Fruit fly (Drosophila melanogaster) whole organism, embryonic: ENCODE data around the gene Pka-C1.

Experiments
- Atf-2 ChIP-seq: fragments of 200-800 bp; sonication (Bioruptor generic); optimal IDR thresholded peaks from 2 replicates; lab custom pipeline; 2016; ENCODE audit warnings: missing biosample characterization, missing genetic modification characterization
- B-H1 ChIP-seq: fragments of 200-800 bp; sonication (Bioruptor generic); IDR thresholded peaks from 3 replicates; pipeline ENCODE4 v1.3.6; 2022; ENCODE audit warnings: missing biosample characterization, missing genetic modification characterization
- Bdp1 ChIP-seq: fragments of 200-800 bp; sonication (Bioruptor generic); optimal IDR thresholded peaks from 3 replicates; lab custom pipeline; 2016; ENCODE audit warnings: missing biosample characterization, missing genetic modification characterization
- CG11247 ChIP-seq: fragments of 200-800 bp; sonication (Bioruptor generic); IDR thresholded peaks from 2 replicates; pipeline ENCODE4 v1.3.6; 2022; ENCODE audit warnings: missing biosample characterization, missing genetic modification characterization
- CG11456 ChIP-seq: fragments of 200-800 bp; sonication (Bioruptor generic); IDR thresholded peaks from 3 replicates; pipeline ENCODE4 v1.3.6; 2022; ENCODE audit warnings: missing biosample characterization, missing genetic modification characterization
- CG11723 ChIP-seq: fragments of 200-800 bp; sonication (Bioruptor generic); optimal IDR thresholded peaks from 2 replicates; lab custom pipeline; 2017; ENCODE audit warnings: missing biosample characterization, mild to moderate bottlenecking, missing genetic modification characterization
- CG14050 ChIP-seq: fragments of 200-800 bp; sonication (Bioruptor generic); IDR thresholded peaks from 3 replicates; pipeline ENCODE4 v1.3.6; 2022; ENCODE audit warnings: missing biosample characterization, missing genetic modification characterization
- CG14710 ChIP-seq: fragments of 200-800 bp; sonication (Bioruptor generic); optimal IDR thresholded peaks from 3 replicates; lab custom pipeline; 2019; ENCODE audit warnings: missing biosample characterization, mild to moderate bottlenecking, missing genetic modification characterization, moderate library complexity
- CG15601 ChIP-seq: fragments of 200-800 bp; sonication (Bioruptor generic); optimal IDR thresholded peaks from 3 replicates; lab custom pipeline; 2019; ENCODE audit warnings: missing biosample characterization, mild to moderate bottlenecking, missing genetic modification characterization, moderate library complexity
- CG1603 ChIP-seq: fragments of 200-800 bp; sonication (Bioruptor generic); optimal IDR thresholded peaks from 2 replicates; lab custom pipeline; 2019; ENCODE audit warnings: missing biosample characterization, mild to moderate bottlenecking, missing genetic modification characterization, moderate library complexity
- CG16813 ChIP-seq: fragments of 200-800 bp; sonication (Bioruptor generic); IDR thresholded peaks from 3 replicates; pipeline ENCODE4 v1.3.6; 2022; ENCODE audit warnings: missing biosample characterization, missing genetic modification characterization; ENCODE audit not compliant: partially characterized antibody
- CG2116 ChIP-seq: fragments of 200-800 bp; sonication (Bioruptor generic); optimal IDR thresholded peaks from 3 replicates; lab custom pipeline; 2018; ENCODE audit warnings: missing biosample characterization, mild to moderate bottlenecking, missing genetic modification characterization
- CG2120 ChIP-seq: fragments of 200-800 bp; sonication (Bioruptor generic); optimal IDR thresholded peaks from 3 replicates; lab custom pipeline; 2016; ENCODE audit warnings: missing biosample characterization, missing genetic modification characterization
- CG7556 ChIP-seq: fragments of 200-800 bp; sonication (Bioruptor generic); optimal IDR thresholded peaks from 2 replicates; lab custom pipeline; 2017; ENCODE audit warnings: missing biosample characterization, mild to moderate bottlenecking, missing genetic modification characterization
- CG7839 ChIP-seq: fragments of 200-800 bp; sonication (Bioruptor generic); optimal IDR thresholded peaks from 3 replicates; lab custom pipeline; 2018; ENCODE audit warnings: missing biosample characterization, mild to moderate bottlenecking, missing genetic modification characterization, moderate library complexity
- CG8388 ChIP-seq: fragments of 200-800 bp; sonication (Bioruptor generic); optimal IDR thresholded peaks from 2 replicates; lab custom pipeline; 2019; ENCODE audit warnings: missing biosample characterization, mild to moderate bottlenecking, missing genetic modification characterization, moderate library complexity
- CTCF ChIP-seq: fragments of 200-800 bp; sonication (Bioruptor generic); optimal IDR thresholded peaks from 2 replicates; lab custom pipeline; 2017; ENCODE audit warnings: missing biosample characterization, mild to moderate bottlenecking, missing genetic modification characterization, moderate library complexity
- Camta ChIP-seq: fragments of 200-800 bp; sonication (Bioruptor generic); optimal IDR thresholded peaks from 2 replicates; lab custom pipeline; 2016; ENCODE audit warnings: missing biosample characterization, missing genetic modification characterization
- Dfd ChIP-seq, 2 experiments: fragments of >200 bp; optimal IDR thresholded peaks; 2 replicates each; lab custom pipeline; 2017; ENCODE audit warnings: missing biosample characterization in 2 of 2, missing genetic modification characterization in 2 of 2
- Hand ChIP-seq: fragments of 200-800 bp; sonication (Bioruptor generic); optimal IDR thresholded peaks from 2 replicates; lab custom pipeline; 2017; ENCODE audit warnings: mild to moderate bottlenecking, missing biosample characterization, missing genetic modification reagents, missing genetic modification characterization
- Hr3 ChIP-seq: fragments of 200-800 bp; sonication (Bioruptor generic); optimal IDR thresholded peaks from 3 replicates; lab custom pipeline; 2016; ENCODE audit warnings: missing biosample characterization, missing genetic modification characterization
- Hr51 ChIP-seq, 2 experiments: fragments of 200-800 bp; sonication (Bioruptor generic); optimal IDR thresholded peaks; 2 replicates in 1 of 2; 3 replicates in 1 of 2; lab custom pipeline; 2016 to 2018; ENCODE audit warnings: missing biosample characterization in 2 of 2, missing genetic modification characterization in 2 of 2, mild to moderate bottlenecking in 1 of 2, moderate library complexity in 1 of 2
- Jarid2 ChIP-seq: fragments of 200-800 bp; sonication (Bioruptor generic); optimal IDR thresholded peaks from 3 replicates; lab custom pipeline; 2017; ENCODE audit warnings: mild to moderate bottlenecking, missing biosample characterization, missing genetic modification reagents, missing genetic modification characterization
- Lhr ChIP-seq: fragments of 200-800 bp; sonication (Bioruptor generic); optimal IDR thresholded peaks from 3 replicates; lab custom pipeline; 2017; ENCODE audit warnings: mild to moderate bottlenecking, missing biosample characterization, missing genetic modification reagents, missing genetic modification characterization
- Max ChIP-seq: fragments of 200-800 bp; sonication (Bioruptor generic); optimal IDR thresholded peaks from 2 replicates; lab custom pipeline; 2016; ENCODE audit warnings: missing biosample characterization, mild to moderate bottlenecking, missing genetic modification characterization
- Med ChIP-seq: fragments of 200-800 bp; sonication (Bioruptor generic); peaks from one replicate; lab custom pipeline; 2016; ENCODE audit warnings: missing biosample characterization, missing genetic modification characterization, mild to moderate bottlenecking, inconsistent platforms, moderate library complexity
- Myb ChIP-seq: fragments of 200-800 bp; sonication (Bioruptor generic); optimal IDR thresholded peaks from 2 replicates; lab custom pipeline; 2016; ENCODE audit warnings: missing biosample characterization, missing genetic modification characterization
- Rfx ChIP-seq: fragments of 200-800 bp; sonication (Bioruptor generic); IDR thresholded peaks from 2 replicates; pipeline ENCODE4 v1.3.6; 2022; ENCODE audit warnings: missing biosample characterization, missing genetic modification characterization
- Six4 ChIP-seq: fragments of 200-800 bp; sonication (Bioruptor generic); optimal IDR thresholded peaks from 2 replicates; lab custom pipeline; 2016; ENCODE audit warnings: missing biosample characterization, missing genetic modification characterization
- Ssrp ChIP-seq: fragments of 200-800 bp; sonication (Bioruptor generic); optimal IDR thresholded peaks from 2 replicates; lab custom pipeline; 2018; ENCODE audit warnings: missing biosample characterization, mild to moderate bottlenecking, missing genetic modification characterization, moderate library complexity
- amos ChIP-seq: fragments of 200-800 bp; sonication (Bioruptor generic); IDR thresholded peaks from 2 replicates; pipeline ENCODE4 v1.3.6; 2022; ENCODE audit warnings: missing biosample characterization, missing genetic modification characterization; ENCODE audit not compliant: partially characterized antibody
- az2 ChIP-seq: fragments of 200-800 bp; sonication (Bioruptor generic); optimal IDR thresholded peaks from 3 replicates; lab custom pipeline; 2016; ENCODE audit warnings: missing biosample characterization, missing genetic modification characterization
- bab2 ChIP-seq: fragments of 200-800 bp; sonication (Bioruptor generic); optimal IDR thresholded peaks from 2 replicates; lab custom pipeline; 2016; ENCODE audit warnings: missing biosample characterization, missing genetic modification characterization
- bowl ChIP-seq: fragments of 200-800 bp; sonication (Bioruptor generic); IDR thresholded peaks from 2 replicates; pipeline ENCODE4 v1.3.6; 2022; ENCODE audit warnings: missing biosample characterization, missing genetic modification characterization
- en ChIP-seq: fragments of 200-800 bp; sonication (Bioruptor generic); optimal IDR thresholded peaks from 2 replicates; lab custom pipeline; 2016; ENCODE audit warnings: missing biosample characterization, missing genetic modification characterization
- fd102C ChIP-seq: fragments of 200-800 bp; sonication (Bioruptor generic); optimal IDR thresholded peaks from 2 replicates; lab custom pipeline; 2018; ENCODE audit warnings: missing biosample characterization, mild to moderate bottlenecking, missing genetic modification characterization, moderate library complexity
- gro ChIP-seq: fragments of 200-800 bp; sonication (Bioruptor generic); optimal IDR thresholded peaks from 2 replicates; lab custom pipeline; 2016; ENCODE audit warnings: missing biosample characterization, missing genetic modification characterization
- hkb ChIP-seq, 2 experiments: fragments of 200-800 bp in 1 of 2; fragments of >200 bp in 1 of 2; sonication (Bioruptor generic) in 1 of 2; IDR thresholded peaks in 1 of 2; optimal IDR thresholded peaks in 1 of 2; 2 replicates each; pipeline versions ENCODE4 v1.3.6 to Lab custom; 2017 to 2022; ENCODE audit warnings: missing biosample characterization in 1 of 2, missing genetic modification characterization in 1 of 2
- klu ChIP-seq: fragments of 200-800 bp; sonication (Bioruptor generic); IDR thresholded peaks from 2 replicates; pipeline ENCODE4 v1.3.6; 2022; ENCODE audit warnings: missing biosample characterization, missing genetic modification characterization
- mirr ChIP-seq: fragments of 200-800 bp; sonication (Bioruptor generic); optimal IDR thresholded peaks from 3 replicates; lab custom pipeline; 2018; ENCODE audit warnings: missing biosample characterization, mild to moderate bottlenecking, missing genetic modification characterization
- nom ChIP-seq: fragments of 200-800 bp; sonication (Bioruptor generic); optimal IDR thresholded peaks from 2 replicates; lab custom pipeline; 2017; ENCODE audit warnings: missing biosample characterization, missing genetic modification characterization, mild to moderate bottlenecking, moderate library complexity, missing genetic modification reagents
- p53 ChIP-seq: fragments of 200-800 bp; sonication (Bioruptor generic); optimal IDR thresholded peaks from 2 replicates; lab custom pipeline; 2016; ENCODE audit warnings: missing biosample characterization, missing genetic modification characterization
- scrt ChIP-seq: fragments of 200-800 bp; sonication (Bioruptor generic); optimal IDR thresholded peaks from 2 replicates; lab custom pipeline; 2018; ENCODE audit warnings: missing biosample characterization, mild to moderate bottlenecking, missing genetic modification characterization, moderate library complexity
- sima ChIP-seq: fragments of 200-800 bp; sonication (Bioruptor generic); optimal IDR thresholded peaks from 2 replicates; lab custom pipeline; 2016; ENCODE audit warnings: missing biosample characterization, missing genetic modification characterization
- sug ChIP-seq: fragments of 200-800 bp; optimal IDR thresholded peaks from 2 replicates; lab custom pipeline; 2019; ENCODE audit warnings: missing biosample characterization, mild to moderate bottlenecking, missing genetic modification characterization, moderate library complexity
- tll ChIP-seq, 2 experiments: fragments of 200-800 bp in 1 of 2; fragments of >200 bp in 1 of 2; sonication (Bioruptor generic) in 1 of 2; optimal IDR thresholded peaks; 2 replicates each; lab custom pipeline; 2017 to 2019; ENCODE audit warnings: missing biosample characterization in 2 of 2, missing genetic modification characterization in 2 of 2, mild to moderate bottlenecking in 1 of 2, moderate library complexity in 1 of 2
- zen2 ChIP-seq: fragments of 200-800 bp; sonication (Bioruptor generic); IDR thresholded peaks from 3 replicates; pipeline ENCODE4 v1.3.6; 2022; ENCODE audit warnings: missing biosample characterization, missing genetic modification characterization; ENCODE audit not compliant: partially characterized antibody

The Pka-C1 gene

DNA sequence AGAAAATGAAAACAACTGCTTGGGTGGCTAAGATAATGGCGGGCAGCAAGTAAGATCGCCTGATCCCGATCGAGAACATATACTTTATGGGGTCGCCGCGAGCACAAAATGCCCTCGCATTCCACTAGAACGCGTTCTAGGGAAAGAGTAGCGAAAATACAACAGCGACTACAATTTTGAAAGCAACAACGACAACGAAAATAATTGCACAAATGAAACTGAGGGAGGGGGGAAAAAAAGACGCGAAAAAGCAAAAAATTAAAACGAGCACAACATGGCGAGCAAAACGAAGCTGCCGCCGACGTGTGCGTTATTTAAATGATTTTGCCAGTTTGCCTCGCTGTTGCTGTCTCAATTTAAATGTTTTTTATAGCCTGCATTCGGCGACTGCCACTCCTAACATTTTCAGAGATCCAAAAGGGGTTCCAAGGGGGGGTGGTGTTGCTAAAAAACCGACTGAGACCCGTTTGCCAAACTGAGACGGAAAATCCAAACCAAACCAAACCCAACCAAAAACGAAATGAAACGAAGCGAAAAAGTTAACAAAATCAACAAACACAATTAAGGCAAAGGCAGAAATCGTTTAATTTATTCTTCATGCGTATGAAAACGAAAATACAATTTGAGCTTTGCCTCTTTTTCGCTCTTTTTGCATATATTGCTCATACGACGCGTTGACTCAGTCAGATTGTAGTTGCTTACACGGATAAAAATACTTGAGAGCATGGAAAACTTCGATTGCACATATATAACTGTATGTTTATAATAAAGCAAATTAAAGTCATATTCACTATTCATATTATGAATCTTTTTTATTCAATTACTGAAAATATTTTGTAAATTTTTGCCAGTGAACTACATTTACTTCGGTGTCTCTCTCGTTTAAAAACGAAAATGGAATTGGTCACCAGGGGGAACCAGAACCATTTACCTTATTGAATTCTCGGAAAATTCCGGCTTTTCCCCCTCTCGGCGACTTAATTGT lies 6.4 kb downstream of the Pka-C1 start (continued):
- TF ChIP-seq fd102C (GFP tag; lab: Kevin White, UChicago), result no peak
- TF ChIP-seq CG1603 (tag; lab: Kevin White, UChicago), result peak; percentile 26
- TF ChIP-seq Hand (GFP tag; lab: Kevin White, UChicago), result peak; percentile 54
- no peak for TF ChIP-seq CG11723 (GFP tag; lab: Kevin White, UChicago)
- TF ChIP-seq Camta (GFP tag; lab: Kevin White, UChicago), result peak; percentile 29
- no peak for TF ChIP-seq Myb (GFP tag; lab: Kevin White, UChicago)
- no peak for TF ChIP-seq Dfd (GFP tag; optimal IDR thresholded peaks at IDR 0.05; lab: Kevin White, UChicago)
- TF ChIP-seq zen2 (GFP tag; lab: Robert Waterston, UW), result no peak
- peak; percentile 4 for TF ChIP-seq gro (GFP tag; lab: Kevin White, UChicago)
- TF ChIP-seq az2 (GFP tag; lab: Kevin White, UChicago), result peak; percentile 30
- TF ChIP-seq en (GFP tag; lab: Kevin White, UChicago), result no peak
- peak; percentile 15 for TF ChIP-seq nom
- TF ChIP-seq CG7839, result peak; percentile 71
- TF ChIP-seq B-H1 (GFP tag; lab: Robert Waterston, UW), result peak; percentile 79
- peak; percentile 74 for TF ChIP-seq CG14050
- TF ChIP-seq sug (tag; lab: Kevin White, UChicago), result peak; percentile 2
- TF ChIP-seq CG7556 (GFP tag; lab: Kevin White, UChicago), result peak; percentile 66
- TF ChIP-seq Max, result peak; percentile 49
- TF ChIP-seq CG2120 (GFP tag; lab: Kevin White, UChicago), result peak; percentile 84
- no peak for TF ChIP-seq CG15601
- peak; percentile 91 for TF ChIP-seq Rfx (GFP tag; lab: Robert Waterston, UW)
- no peak for TF ChIP-seq CG14710
- no peak for TF ChIP-seq tll (GFP tag; optimal IDR thresholded peaks at IDR 0.05; lab: Kevin White, UChicago)
- TF ChIP-seq CG16813 (GFP tag; lab: Robert Waterston, UW), result no peak
- TF ChIP-seq mirr, result no peak
- TF ChIP-seq amos (GFP tag; lab: Robert Waterston, UW), result no peak
- TF ChIP-seq CG11456 (GFP tag; lab: Robert Waterston, UW), result peak; percentile 66; the same call in 1 of the 3 replicates
- no peak for TF ChIP-seq hkb (optimal IDR thresholded peaks at IDR 0.05; lab: Kevin White, UChicago)
- peak; percentile 86 for TF ChIP-seq hkb (GFP tag; IDR thresholded peaks at IDR 0.05; lab: Robert Waterston, UW)
- peak; percentile 15 to 78 for TF ChIP-seq Hr51 (GFP tag; optimal IDR thresholded peaks at IDR 0.05; lab: Kevin White, UChicago)
- peak; percentile 22 for TF ChIP-seq Six4 (GFP tag; lab: Kevin White, UChicago)
- TF ChIP-seq bab2 (GFP tag; lab: Kevin White, UChicago), result peak; percentile 29
- TF ChIP-seq Bdp1 (GFP tag; lab: Kevin White, UChicago), result peak; percentile 22
- peak; percentile 60; the same call in 1 of the 2 replicates for TF ChIP-seq klu
- no peak for TF ChIP-seq CTCF
- peak; percentile 39 for TF ChIP-seq Hr3
- TF ChIP-seq scrt (GFP tag; lab: Kevin White, UChicago), result peak; percentile 53
- no peak for TF ChIP-seq Jarid2 (GFP tag; lab: Kevin White, UChicago)
- TF ChIP-seq sima (GFP tag; lab: Kevin White, UChicago), result no peak
- peak; percentile 68 for TF ChIP-seq CG11247 (GFP tag; lab: Robert Waterston, UW)
- TF ChIP-seq Atf-2, result no peak
- TF ChIP-seq bowl (GFP tag; lab: Robert Waterston, UW), result peak; percentile 18; the same call in 1 of the 2 replicates
- TF ChIP-seq CG2116 (GFP tag; lab: Kevin White, UChicago), result peak; percentile 21
- TF ChIP-seq p53 (GFP tag; lab: Kevin White, UChicago), result no peak
- peak; percentile 14 for TF ChIP-seq Ssrp (tag; lab: Kevin White, UChicago)
- TF ChIP-seq Lhr (GFP tag; lab: Kevin White, UChicago), result no peak
- peak; percentile 19 for TF ChIP-seq CG8388 (GFP tag; lab: Kevin White, UChicago)
- peak; percentile 89 for TF ChIP-seq Med
